Fruit fly (Drosophila melanogaster) whole organism, embryonic: ENCODE data around the gene ph-d.
A peak's percentile ranks its signal among the peaks of the same experiment; 100 is the strongest.

Experiments used
- Atf6 ChIP-seq: fragments of 200-800 bp; sonication (Bioruptor generic); IDR thresholded peaks from 2 replicates; pipeline ENCODE4 v1.3.6; 2022; ENCODE audit warnings: missing biosample characterization, missing genetic modification characterization
- B-H2 ChIP-seq: fragments of 200-800 bp; sonication (Bioruptor generic); optimal IDR thresholded peaks from 2 replicates; lab custom pipeline; 2018; ENCODE audit warnings: missing biosample characterization, mild to moderate bottlenecking, missing genetic modification characterization
- CG10462 ChIP-seq: fragments of 200-800 bp; sonication (Bioruptor generic); optimal IDR thresholded peaks from 2 replicates; lab custom pipeline; 2016; ENCODE audit warnings: missing biosample characterization, missing genetic modification characterization
- CG11398 ChIP-seq: fragments of 200-800 bp; sonication (Bioruptor generic); optimal IDR thresholded peaks from 2 replicates; lab custom pipeline; 2016; ENCODE audit warnings: missing biosample characterization, missing genetic modification characterization
- CG12299 ChIP-seq: fragments of 200-800 bp; sonication (Bioruptor generic); optimal IDR thresholded peaks from 2 replicates; lab custom pipeline; 2018; ENCODE audit warnings: missing biosample characterization, mild to moderate bottlenecking, missing genetic modification characterization
- CG12391 ChIP-seq: fragments of 200-800 bp; sonication (Bioruptor generic); optimal IDR thresholded peaks from 3 replicates; lab custom pipeline; 2018; ENCODE audit warnings: missing biosample characterization, mild to moderate bottlenecking, missing genetic modification characterization, moderate library complexity
- CG13287 ChIP-seq: fragments of 200-800 bp; sonication (Bioruptor generic); IDR thresholded peaks from 2 replicates; pipeline ENCODE4 v1.3.6; 2022; ENCODE audit warnings: missing biosample characterization, missing genetic modification characterization; ENCODE audit not compliant: partially characterized antibody
- CG1602 ChIP-seq: fragments of 200-800 bp; sonication (Bioruptor generic); optimal IDR thresholded peaks from 3 replicates; lab custom pipeline; 2016; ENCODE audit warnings: missing biosample characterization, missing genetic modification characterization
- CG2129 ChIP-seq: fragments of 200-800 bp; sonication (Bioruptor generic); IDR thresholded peaks from 2 replicates; pipeline ENCODE4 v1.3.6; 2022; ENCODE audit warnings: missing biosample characterization, missing genetic modification characterization; ENCODE audit not compliant: partially characterized antibody
- CG30431 ChIP-seq: fragments of 200-800 bp; sonication (Bioruptor generic); optimal IDR thresholded peaks from 2 replicates; lab custom pipeline; 2017; ENCODE audit warnings: missing biosample characterization, missing genetic modification characterization
- CG32772 ChIP-seq: fragments of 200-800 bp; sonication (Bioruptor generic); IDR thresholded peaks from 2 replicates; pipeline ENCODE4 v1.3.6; 2022; ENCODE audit warnings: missing biosample characterization, missing genetic modification characterization
- CG33557 ChIP-seq: fragments of 200-800 bp; sonication (Bioruptor generic); optimal IDR thresholded peaks from 2 replicates; lab custom pipeline; 2019; ENCODE audit warnings: missing biosample characterization, mild to moderate bottlenecking, missing genetic modification characterization, moderate library complexity
- CG34376 ChIP-seq: fragments of 200-800 bp; sonication (Bioruptor generic); optimal IDR thresholded peaks from 2 replicates; lab custom pipeline; 2018; ENCODE audit warnings: missing biosample characterization, mild to moderate bottlenecking, missing genetic modification characterization
- CG9609 ChIP-seq: fragments of 200-800 bp; sonication (Bioruptor generic); optimal IDR thresholded peaks from 3 replicates; lab custom pipeline; 2016; ENCODE audit warnings: missing biosample characterization, missing genetic modification characterization
- CG9727 ChIP-seq: fragments of 200-800 bp; sonication (Bioruptor generic); optimal IDR thresholded peaks from 3 replicates; lab custom pipeline; 2017; ENCODE audit warnings: missing biosample characterization, mild to moderate bottlenecking, missing genetic modification characterization
- CG9932 ChIP-seq: fragments of 200-800 bp; sonication (Bioruptor generic); IDR thresholded peaks from 2 replicates; pipeline ENCODE4 v1.3.6; 2022; ENCODE audit warnings: missing biosample characterization, missing genetic modification characterization
- CrebB ChIP-seq: fragments of 200-800 bp; sonication (Bioruptor generic); optimal IDR thresholded peaks from 3 replicates; lab custom pipeline; 2018; ENCODE audit warnings: missing biosample characterization, mild to moderate bottlenecking, missing genetic modification characterization
- Dek ChIP-seq: fragments of 200-800 bp; sonication (Bioruptor generic); optimal IDR thresholded peaks from 3 replicates; lab custom pipeline; 2019; ENCODE audit warnings: missing biosample characterization, mild to moderate bottlenecking, missing genetic modification characterization, moderate library complexity
- Dll ChIP-seq: fragments of 200-800 bp; sonication (Bioruptor generic); IDR thresholded peaks from 4 replicates; pipeline ENCODE4 v1.3.6; 2022; ENCODE audit warnings: missing biosample characterization, missing genetic modification characterization; ENCODE audit not compliant: partially characterized antibody
- Max ChIP-seq: fragments of 200-800 bp; sonication (Bioruptor generic); optimal IDR thresholded peaks from 2 replicates; lab custom pipeline; 2016; ENCODE audit warnings: missing biosample characterization, mild to moderate bottlenecking, missing genetic modification characterization
- Nf-YA ChIP-seq: fragments of 200-800 bp; sonication (Bioruptor generic); IDR thresholded peaks from 2 replicates; pipeline ENCODE4 v1.3.6; 2022; ENCODE audit warnings: missing biosample characterization, missing genetic modification characterization
- NfI ChIP-seq: fragments of 200-800 bp; sonication (Bioruptor generic); optimal IDR thresholded peaks from 3 replicates; lab custom pipeline; 2018; ENCODE audit warnings: missing biosample characterization, mild to moderate bottlenecking, missing genetic modification characterization, moderate library complexity
- Opbp ChIP-seq: fragments of 200-800 bp; sonication (Bioruptor generic); IDR thresholded peaks from 3 replicates; pipeline ENCODE4 v1.3.6; 2022; ENCODE audit warnings: missing biosample characterization, missing genetic modification characterization; ENCODE audit not compliant: partially characterized antibody
- Ravus ChIP-seq: fragments of 200-800 bp; sonication (Bioruptor generic); IDR thresholded peaks from 2 replicates; pipeline ENCODE4 v1.3.6; 2022; ENCODE audit warnings: missing biosample characterization, missing genetic modification characterization
- Rx ChIP-seq: fragments of 200-800 bp; sonication (Bioruptor generic); IDR thresholded peaks from 2 replicates; pipeline ENCODE4 v1.3.6; 2022; ENCODE audit warnings: missing biosample characterization, missing genetic modification characterization
- Six4 ChIP-seq: fragments of 200-800 bp; sonication (Bioruptor generic); optimal IDR thresholded peaks from 2 replicates; lab custom pipeline; 2016; ENCODE audit warnings: missing biosample characterization, missing genetic modification characterization
- Sox102F ChIP-seq: fragments of 200-800 bp; sonication (Bioruptor generic); optimal IDR thresholded peaks from 2 replicates; lab custom pipeline; 2018; ENCODE audit warnings: missing biosample characterization, mild to moderate bottlenecking, missing genetic modification characterization, moderate library complexity
- Sry-β ChIP-seq: fragments of 200-800 bp; sonication (Bioruptor generic); optimal IDR thresholded peaks from 2 replicates; lab custom pipeline; 2018; ENCODE audit warnings: missing biosample characterization, mild to moderate bottlenecking, missing genetic modification characterization, moderate library complexity
- Usf ChIP-seq: fragments of 200-800 bp; sonication (Bioruptor generic); optimal IDR thresholded peaks from 2 replicates; lab custom pipeline; 2017; ENCODE audit warnings: missing genotype, missing biosample characterization, missing genetic modification characterization
- br ChIP-seq: fragments of >200 bp; optimal IDR thresholded peaks from 2 replicates; lab custom pipeline; 2017
- cad ChIP-seq: fragments of >200 bp; optimal IDR thresholded peaks from 2 replicates; lab custom pipeline; 2017; ENCODE audit warnings: missing biosample characterization, missing genetic modification characterization
- corto ChIP-seq: fragments of 200-800 bp; sonication (Bioruptor generic); optimal IDR thresholded peaks from 2 replicates; lab custom pipeline; 2016; ENCODE audit warnings: missing biosample characterization, mild to moderate bottlenecking, missing genetic modification characterization, moderate library complexity
- dm ChIP-seq: fragments of 200-800 bp; sonication (Bioruptor generic); optimal IDR thresholded peaks from 3 replicates; lab custom pipeline; 2016; ENCODE audit warnings: missing biosample characterization, missing genetic modification characterization
- jigr1 ChIP-seq: fragments of 200-800 bp; sonication (Bioruptor generic); IDR thresholded peaks from 3 replicates; pipeline ENCODE4 v1.3.6; 2022; ENCODE audit warnings: missing biosample characterization, missing genetic modification characterization
- kay ChIP-seq: fragments of 200-800 bp; sonication (Bioruptor generic); optimal IDR thresholded peaks from 2 replicates; lab custom pipeline; 2016; ENCODE audit warnings: missing biosample characterization, missing genetic modification characterization
- klu ChIP-seq: fragments of 200-800 bp; sonication (Bioruptor generic); IDR thresholded peaks from 2 replicates; pipeline ENCODE4 v1.3.6; 2022; ENCODE audit warnings: missing biosample characterization, missing genetic modification characterization
- nmo ChIP-seq: fragments of 200-800 bp; sonication (Bioruptor generic); optimal IDR thresholded peaks from 2 replicates; lab custom pipeline; 2018; ENCODE audit warnings: missing biosample characterization, mild to moderate bottlenecking, missing genetic modification characterization, moderate library complexity
- nom ChIP-seq: fragments of 200-800 bp; sonication (Bioruptor generic); optimal IDR thresholded peaks from 2 replicates; lab custom pipeline; 2017; ENCODE audit warnings: missing biosample characterization, missing genetic modification characterization, mild to moderate bottlenecking, moderate library complexity, missing genetic modification reagents
- pum ChIP-seq: fragments of 200-800 bp; sonication (Bioruptor generic); optimal IDR thresholded peaks from 2 replicates; lab custom pipeline; 2016; ENCODE audit warnings: missing biosample characterization, missing genetic modification characterization
- sc ChIP-seq, 3 experiments: fragments of >200 bp in 2 of 3; fragments of 200-800 bp in 1 of 3; sonication (Bioruptor generic) in 1 of 3; optimal IDR thresholded peaks; 2 replicates in 2 of 3; 3 replicates in 1 of 3; lab custom pipeline; 2017; ENCODE audit warnings: mild to moderate bottlenecking in 1 of 3, missing biosample characterization in 1 of 3, missing genetic modification characterization in 1 of 3, missing genetic modification reagents in 1 of 3
- sens ChIP-seq: fragments of 200-800 bp; sonication (Bioruptor generic); peaks from one replicate; lab custom pipeline; 2016; ENCODE audit warnings: missing biosample characterization, missing genetic modification characterization
- sna ChIP-seq: fragments of 200-800 bp; sonication (Bioruptor generic); IDR thresholded peaks from 2 replicates; pipeline ENCODE4 v1.3.6; 2022; ENCODE audit warnings: missing biosample characterization, missing genetic modification characterization; ENCODE audit not compliant: partially characterized antibody
- sqz ChIP-seq: fragments of 200-800 bp; sonication (Bioruptor generic); optimal IDR thresholded peaks from 3 replicates; lab custom pipeline; 2018; ENCODE audit warnings: missing biosample characterization, mild to moderate bottlenecking, missing genetic modification characterization
- sr ChIP-seq: fragments of 200-800 bp; sonication (Bioruptor generic); IDR thresholded peaks from 3 replicates; pipeline ENCODE4 v1.3.6; 2022; ENCODE audit warnings: missing biosample characterization, missing genetic modification characterization
- stwl ChIP-seq: fragments of 200-800 bp; sonication (Bioruptor generic); optimal IDR thresholded peaks from 3 replicates; lab custom pipeline; 2018; ENCODE audit warnings: missing biosample characterization, mild to moderate bottlenecking, missing genetic modification characterization, moderate library complexity
- unc-4 ChIP-seq: fragments of 200-800 bp; sonication (Bioruptor generic); IDR thresholded peaks from 2 replicates; pipeline ENCODE4 v1.3.6; 2022; ENCODE audit warnings: missing biosample characterization, missing genetic modification characterization; ENCODE audit not compliant: partially characterized antibody
- wor ChIP-seq: fragments of 200-800 bp; sonication (Bioruptor generic); IDR thresholded peaks from 2 replicates; pipeline ENCODE4 v1.3.6; 2022; ENCODE audit warnings: missing biosample characterization, missing genetic modification characterization

ph-d gene

DNA sequence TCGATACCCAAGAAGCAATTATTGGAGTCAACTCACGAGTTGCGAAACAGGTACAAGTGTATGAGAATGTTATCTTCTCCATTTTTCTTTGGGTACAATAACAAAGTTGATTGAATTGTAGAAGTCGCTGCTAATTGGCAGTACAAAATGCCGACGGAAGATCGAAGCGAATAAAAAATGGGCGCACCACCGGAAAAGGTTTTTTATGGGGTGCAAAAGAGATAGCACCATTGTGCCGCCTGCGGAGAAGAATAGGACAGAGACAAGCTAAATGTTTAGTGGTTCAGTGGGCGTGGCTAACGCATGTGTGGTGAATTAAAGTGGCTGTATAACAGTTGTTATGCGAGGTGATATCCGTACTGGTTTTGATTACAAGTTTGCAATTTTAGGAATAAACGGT is 17.4 kb upstream of the ph-d start (continued):
- peak; percentile 68 for TF ChIP-seq Nf-YA (GFP tag; lab: Robert Waterston, UW)
- TF ChIP-seq sc (optimal IDR thresholded peaks at IDR 0.05; lab: Kevin White, UChicago): no peak
- no peak for TF ChIP-seq sc (GFP tag; optimal IDR thresholded peaks at IDR 0.05; lab: Kevin White, UChicago)
- no peak for TF ChIP-seq stwl (tag; lab: Kevin White, UChicago)
- TF ChIP-seq klu (GFP tag; lab: Robert Waterston, UW): no peak
- no peak for TF ChIP-seq Six4 (GFP tag; lab: Kevin White, UChicago)
- no peak for TF ChIP-seq Ravus
- TF ChIP-seq nmo (GFP tag; lab: Kevin White, UChicago): no peak
- no peak for TF ChIP-seq CG9932 (GFP tag; lab: Robert Waterston, UW)
- TF ChIP-seq CG33557 (GFP tag; lab: Kevin White, UChicago): peak; percentile 8
- no peak for TF ChIP-seq wor (GFP tag; lab: Robert Waterston, UW)
- no peak for TF ChIP-seq CG1602
- no peak for TF ChIP-seq sr (GFP tag; lab: Robert Waterston, UW)
- TF ChIP-seq sens: no peak
- no peak for TF ChIP-seq br (lab: Kevin White, UChicago)
- TF ChIP-seq kay (GFP tag; lab: Kevin White, UChicago): no peak
- TF ChIP-seq CG13287 (GFP tag; lab: Robert Waterston, UW): no peak
- TF ChIP-seq CG9609: no peak
- peak; percentile 44 for TF ChIP-seq B-H2
- TF ChIP-seq CG9727 (GFP tag; lab: Kevin White, UChicago): no peak
- peak; percentile 60 for TF ChIP-seq cad (GFP tag; lab: Kevin White, UChicago)
- TF ChIP-seq pum (GFP tag; lab: Kevin White, UChicago): no peak
- TF ChIP-seq sqz (GFP tag; lab: Kevin White, UChicago): peak; percentile 88
- TF ChIP-seq corto (GFP tag; lab: Kevin White, UChicago): no peak
- TF ChIP-seq CG32772 (GFP tag; lab: Robert Waterston, UW): no peak
- no peak for TF ChIP-seq CG34376 (GFP tag; lab: Kevin White, UChicago)
- no peak for TF ChIP-seq unc-4 (GFP tag; lab: Robert Waterston, UW)
- TF ChIP-seq Dek (tag; lab: Kevin White, UChicago): no peak
- TF ChIP-seq Rx: no peak
- TF ChIP-seq CG10462 (GFP tag; lab: Kevin White, UChicago): no peak
- TF ChIP-seq CG11398: no peak
- no peak for TF ChIP-seq CG2129 (GFP tag; lab: Robert Waterston, UW)
- TF ChIP-seq Max (GFP tag; lab: Kevin White, UChicago): no peak
- no peak for TF ChIP-seq sna (GFP tag; lab: Robert Waterston, UW)
- TF ChIP-seq Usf (GFP tag; lab: Kevin White, UChicago): no peak
- TF ChIP-seq dm (GFP tag; lab: Kevin White, UChicago): no peak
- no peak for TF ChIP-seq Atf6 (GFP tag; lab: Robert Waterston, UW)
- TF ChIP-seq nom (GFP tag; lab: Kevin White, UChicago): no peak
- TF ChIP-seq Sry-β: no peak
- TF ChIP-seq CrebB (tag; lab: Kevin White, UChicago): no peak
- TF ChIP-seq Sox102F (GFP tag; lab: Kevin White, UChicago): no peak
- peak; percentile 30 for TF ChIP-seq NfI
- TF ChIP-seq CG30431: no peak
- 0 out of 3 replicates have a peak, but pooled peaks have one; percentile 29 for TF ChIP-seq Opbp (GFP tag; lab: Robert Waterston, UW)
- TF ChIP-seq jigr1 (GFP tag; lab: Robert Waterston, UW): no peak
- no peak for TF ChIP-seq CG12299 (tag; lab: Kevin White, UChicago)
- no peak for TF ChIP-seq Dll (GFP tag; lab: Robert Waterston, UW)
- TF ChIP-seq CG12391 (tag; lab: Kevin White, UChicago): no peak
